Worm (Caenorhabditis elegans) whole organism, young adult: ENCODE results near the gene pqn-2.
A peak's percentile ranks its signal among the peaks of the same experiment; 100 is the strongest.

ENCODE experiments used
- B0019.2 ChIP-seq: fragments of 200-800 bp; sonication (Bioruptor generic); conservative IDR thresholded peaks from 2 replicates; pipeline ENCODE4 v1.3.6; 2022; ENCODE audit warnings: missing genetic modification reagents, missing genetic modification characterization, missing compliant biosample characterization
- C06A6.2 ChIP-seq: fragments of 200-800 bp; sonication (Bioruptor generic); conservative IDR thresholded peaks from 2 replicates; pipeline ENCODE4 v1.3.6; 2022; ENCODE audit warnings: missing genetic modification characterization, missing compliant biosample characterization
- C17E4.6 ChIP-seq: fragments of 200-800 bp; sonication (Bioruptor generic); IDR thresholded peaks from 2 replicates; pipeline ENCODE4 v1.3.6; 2022; ENCODE audit warnings: missing genetic modification reagents, missing genetic modification characterization, missing compliant biosample characterization
- F23B12.7 ChIP-seq: sonication (generic microtip); optimal IDR thresholded peaks from 2 replicates; lab custom pipeline; 2017; ENCODE audit warnings: missing genetic modification characterization, mild to moderate bottlenecking, missing compliant biosample characterization, antibody characterized with exemption, moderate library complexity; ENCODE audit not compliant: insufficient read depth
- F37B4.10 ChIP-seq: fragments of 200-800 bp; sonication (Bioruptor generic); IDR thresholded peaks from 2 replicates; pipeline ENCODE4 v1.3.6; 2022; ENCODE audit warnings: missing genetic modification characterization, missing compliant biosample characterization
- F57A8.1 ChIP-seq: fragments of 200-800 bp; sonication (Bioruptor generic); optimal IDR thresholded peaks from 2 replicates; lab custom pipeline; 2018; ENCODE audit warnings: mild to moderate bottlenecking, missing genetic modification characterization, moderate library complexity, missing compliant biosample characterization
- T26A5.8 ChIP-seq: sonication (generic microtip); optimal IDR thresholded peaks from 2 replicates; lab custom pipeline; 2016; ENCODE audit warnings: missing genetic modification characterization, missing compliant biosample characterization
- Y67H2A.10 ChIP-seq: fragments of 200-800 bp; sonication (Bioruptor generic); conservative IDR thresholded peaks from 2 replicates; pipeline ENCODE4 v1.3.6; 2022; ENCODE audit warnings: missing genetic modification reagents, missing genetic modification characterization, missing compliant biosample characterization
- atf-7 ChIP-seq: sonication (generic microtip); optimal IDR thresholded peaks from 2 replicates; lab custom pipeline; 2017; ENCODE audit warnings: mild to moderate bottlenecking, missing genetic modification characterization, missing compliant biosample characterization
- athp-1 ChIP-seq: sonication (generic microtip); optimal IDR thresholded peaks from 2 replicates; lab custom pipeline; 2017; ENCODE audit warnings: mild to moderate bottlenecking, missing genetic modification characterization, missing compliant biosample characterization
- attf-5 ChIP-seq: fragments of 200-800 bp; sonication (Bioruptor generic); optimal IDR thresholded peaks from 2 replicates; lab custom pipeline; 2018; ENCODE audit warnings: mild to moderate bottlenecking, missing genetic modification characterization, missing compliant biosample characterization
- bed-1 ChIP-seq: fragments of 200-800 bp; sonication (Bioruptor generic); IDR thresholded peaks from 2 replicates; pipeline ENCODE4 v1.3.6; 2022; ENCODE audit warnings: missing genetic modification reagents, missing genetic modification characterization, missing compliant biosample characterization
- ccch-3 ChIP-seq: fragments of 200-800 bp; sonication (Bioruptor generic); optimal IDR thresholded peaks from 2 replicates; lab custom pipeline; 2018; ENCODE audit warnings: mild to moderate bottlenecking, missing genetic modification characterization, missing compliant biosample characterization
- cebp-2 ChIP-seq: fragments of 200-800 bp; sonication (Bioruptor generic); IDR thresholded peaks from 2 replicates; pipeline ENCODE4 v1.3.6; 2022; ENCODE audit warnings: missing genetic modification characterization, missing compliant biosample characterization
- ceh-100 ChIP-seq: fragments of 200-800 bp; sonication (Bioruptor generic); IDR thresholded peaks from 2 replicates; pipeline ENCODE4 v1.3.6; 2022; ENCODE audit warnings: missing genetic modification reagents, missing genetic modification characterization, missing compliant biosample characterization
- die-1 ChIP-seq: sonication (generic microtip); optimal IDR thresholded peaks from 2 replicates; lab custom pipeline; 2016; ENCODE audit warnings: missing genotype, mild to moderate bottlenecking, missing genetic modification characterization, missing compliant biosample characterization
- dpff-1 ChIP-seq: sonication (generic microtip); optimal IDR thresholded peaks from 2 replicates; lab custom pipeline; 2017; ENCODE audit warnings: mild to moderate bottlenecking, missing genetic modification characterization, missing compliant biosample characterization
- dpl-1 ChIP-seq: fragments of 150-350 bp; optimal IDR thresholded peaks from 2 replicates; lab custom pipeline; 2014; ENCODE audit warnings: missing biosample characterization, missing genetic modification reagents, missing genetic modification characterization
- efl-1 ChIP-seq: fragments of 150-350 bp; optimal IDR thresholded peaks from 2 replicates; lab custom pipeline; 2014; ENCODE audit warnings: missing biosample characterization, missing genetic modification reagents, missing genetic modification characterization
- egl-44 ChIP-seq: fragments of 200-800 bp; sonication (Bioruptor generic); IDR thresholded peaks from 2 replicates; pipeline ENCODE4 v1.3.6; 2022; ENCODE audit warnings: missing genetic modification reagents, missing genetic modification characterization, missing compliant biosample characterization
- fkh-3 ChIP-seq: sonication (generic microtip); optimal IDR thresholded peaks from 2 replicates; lab custom pipeline; 2016; ENCODE audit warnings: mild to moderate bottlenecking, missing genetic modification characterization, missing compliant biosample characterization
- hmg-1.2 ChIP-seq: fragments of 200-800 bp; sonication (Bioruptor generic); IDR thresholded peaks from 2 replicates; pipeline ENCODE4 v1.3.6; 2022; ENCODE audit warnings: missing genetic modification reagents, missing genetic modification characterization, missing compliant biosample characterization
- hmg-20 ChIP-seq: fragments of 200-800 bp; sonication (Bioruptor generic); IDR thresholded peaks from 2 replicates; pipeline ENCODE4 v1.3.6; 2022; ENCODE audit warnings: missing genetic modification reagents, missing genetic modification characterization, missing compliant biosample characterization
- hrde-1 ChIP-seq: sonication (generic microtip); optimal IDR thresholded peaks from 2 replicates; lab custom pipeline; 2016; ENCODE audit warnings: missing genetic modification characterization, mild to moderate bottlenecking, missing compliant biosample characterization, moderate library complexity, missing genotype, missing genetic modification reagents, borderline replicate concordance
- lag-1 ChIP-seq: fragments of 200-800 bp; sonication (Bioruptor generic); IDR thresholded peaks from 2 replicates; pipeline ENCODE4 v1.3.6; 2022; ENCODE audit warnings: missing genetic modification reagents, missing genetic modification characterization, missing compliant biosample characterization
- let-607 ChIP-seq, 2 experiments: fragments of 200-800 bp in 1 of 2; sonication (Bioruptor generic) in 1 of 2; sonication (generic microtip) in 1 of 2; optimal IDR thresholded peaks; 2 replicates each; lab custom pipeline; 2016 to 2018; ENCODE audit warnings: mild to moderate bottlenecking in 2 of 2, missing compliant biosample characterization in 2 of 2, missing genetic modification characterization in 2 of 2, moderate library complexity in 2 of 2, missing genotype in 1 of 2
- lin-40 ChIP-seq: sonication (generic microtip); optimal IDR thresholded peaks from 2 replicates; lab custom pipeline; 2016; ENCODE audit warnings: missing genetic modification characterization, mild to moderate bottlenecking, missing compliant biosample characterization, missing genotype, missing genetic modification reagents
- lin-54 ChIP-seq: fragments of 200-800 bp; sonication (Bioruptor generic); optimal IDR thresholded peaks from 2 replicates; lab custom pipeline; 2018; ENCODE audit warnings: mild to moderate bottlenecking, missing genetic modification characterization, missing compliant biosample characterization
- lsl-1 ChIP-seq: fragments of 200-800 bp; sonication (Bioruptor generic); optimal IDR thresholded peaks from 2 replicates; lab custom pipeline; 2018; ENCODE audit warnings: mild to moderate bottlenecking, missing genetic modification characterization, moderate library complexity, missing compliant biosample characterization
- mcd-1 ChIP-seq: fragments of 200-800 bp; sonication (Bioruptor generic); IDR thresholded peaks from 2 replicates; pipeline ENCODE4 v1.3.6; 2022; ENCODE audit warnings: missing genetic modification reagents, missing genetic modification characterization, missing compliant biosample characterization
- mxl-1 ChIP-seq: sonication (generic microtip); optimal IDR thresholded peaks from 2 replicates; lab custom pipeline; 2016; ENCODE audit warnings: missing genetic modification characterization, missing compliant biosample characterization
- nfya-1 ChIP-seq: sonication (generic microtip); optimal IDR thresholded peaks from 2 replicates; lab custom pipeline; 2017; ENCODE audit warnings: antibody characterized with exemption, missing compliant biosample characterization, missing genetic modification characterization, borderline replicate concordance; ENCODE audit not compliant: insufficient read depth
- nfyb-1 ChIP-seq: fragments of 200-800 bp; sonication (Bioruptor generic); IDR thresholded peaks from 2 replicates; pipeline ENCODE4 v1.3.6; 2022; ENCODE audit warnings: missing genetic modification reagents, missing genetic modification characterization, missing compliant biosample characterization
- nhr-120 ChIP-seq: fragments of 200-800 bp; sonication (Bioruptor generic); IDR thresholded peaks from 2 replicates; pipeline ENCODE4 v1.3.6; 2022; ENCODE audit warnings: missing genetic modification characterization, missing compliant biosample characterization
- nhr-80 ChIP-seq: sonication (generic microtip); optimal IDR thresholded peaks from 2 replicates; lab custom pipeline; 2016; ENCODE audit warnings: missing genetic modification characterization, missing compliant biosample characterization
- nhr-90 ChIP-seq: sonication (generic microtip); optimal IDR thresholded peaks from 2 replicates; lab custom pipeline; 2016; ENCODE audit warnings: missing genotype, mild to moderate bottlenecking, missing genetic modification characterization, missing compliant biosample characterization
- rcor-1 ChIP-seq: fragments of 200-800 bp; sonication (Bioruptor generic); IDR thresholded peaks from 2 replicates; pipeline ENCODE4 v1.3.6; 2022; ENCODE audit warnings: missing genetic modification reagents, missing genetic modification characterization, missing compliant biosample characterization
- sdz-38 ChIP-seq: sonication (generic microtip); optimal IDR thresholded peaks from 2 replicates; lab custom pipeline; 2016; ENCODE audit warnings: missing genotype, missing genetic modification characterization, missing compliant biosample characterization
- snpc-1.1 ChIP-seq: sonication (generic microtip); optimal IDR thresholded peaks from 2 replicates; lab custom pipeline; 2017; ENCODE audit warnings: missing genetic modification characterization, mild to moderate bottlenecking, missing compliant biosample characterization, antibody characterized with exemption, moderate library complexity, missing genotype, missing genetic modification reagents; ENCODE audit not compliant: insufficient read depth
- snpc-1.3 ChIP-seq: sonication (generic microtip); optimal IDR thresholded peaks from 2 replicates; lab custom pipeline; 2017; ENCODE audit warnings: missing genetic modification characterization, mild to moderate bottlenecking, missing compliant biosample characterization, antibody characterized with exemption, moderate library complexity, missing genotype, missing genetic modification reagents; ENCODE audit not compliant: insufficient read depth
- snpc-4 ChIP-seq, 5 experiments: fragments of 150-350 bp in 1 of 5; sonication (generic microtip) in 4 of 5; optimal IDR thresholded peaks; 2 replicates each; lab custom pipeline; 2014 to 2018; ENCODE audit warnings: missing genetic modification characterization in 5 of 5, missing biosample characterization in 3 of 5, antibody characterized with exemption in 2 of 5, mild to moderate bottlenecking in 2 of 5, missing compliant biosample characterization in 2 of 5, missing genotype in 2 of 5, moderate library complexity in 2 of 5, missing genetic modification reagents in 1 of 5
- unc-130 ChIP-seq: sonication (generic microtip); optimal IDR thresholded peaks from 2 replicates; lab custom pipeline; 2016; ENCODE audit warnings: missing genetic modification reagents, missing genetic modification characterization, missing compliant biosample characterization
- unc-62 ChIP-seq: fragments of 150-350 bp; optimal IDR thresholded peaks from 2 replicates; lab custom pipeline; 2014; ENCODE audit warnings: missing biosample characterization, missing genetic modification reagents, missing genetic modification characterization
- ztf-18 ChIP-seq: sonication (generic microtip); optimal IDR thresholded peaks from 2 replicates; lab custom pipeline; 2016; ENCODE audit warnings: missing genotype, mild to moderate bottlenecking, missing genetic modification characterization, missing compliant biosample characterization
- ztf-25 ChIP-seq: fragments of 200-800 bp; sonication (Bioruptor generic); IDR thresholded peaks from 2 replicates; pipeline ENCODE4 v1.3.6; 2022; ENCODE audit warnings: missing genetic modification reagents, missing genetic modification characterization, missing compliant biosample characterization
- ztf-3 ChIP-seq: fragments of 200-800 bp; sonication (Bioruptor generic); optimal IDR thresholded peaks from 2 replicates; lab custom pipeline; 2018; ENCODE audit warnings: mild to moderate bottlenecking, missing genetic modification characterization, missing compliant biosample characterization
- ztf-6 ChIP-seq: fragments of 200-800 bp; sonication (Bioruptor generic); IDR thresholded peaks from 2 replicates; pipeline ENCODE4 v1.3.6; 2022; ENCODE audit warnings: missing genetic modification reagents, missing genetic modification characterization, missing compliant biosample characterization

Gene pqn-2

ce11 chrV:10338305-10338992 lies 43.8 kb upstream of the pqn-2 start, which contains the start of gene arx-2:
Gene arx-2, minus strand, starts transcription at chrV:10338355.
- TF ChIP-seq lsl-1 (GFP tag; lab: Kevin White, UChicago) (peak; percentile 5), ztf-18 (tag; lab: Kevin White, UChicago) (peak; percentile 43), unc-62 (no peak), hmg-20 (GFP tag; lab: Robert Waterston, UW) (no peak), lin-54 (GFP tag; lab: Kevin White, UChicago) (peak; percentile 32), rcor-1 (GFP tag; lab: Robert Waterston, UW) (no peak), F57A8.1 (no peak), sdz-38 (tag; lab: Kevin White, UChicago) (no peak), nhr-90 (tag; lab: Kevin White, UChicago) (no peak), B0019.2 (no peak), attf-5 (GFP tag; lab: Kevin White, UChicago) (no peak), lin-40 (tag; lab: Kevin White, UChicago) (no peak), ztf-6 (GFP tag; lab: Robert Waterston, UW) (no peak), C06A6.2 (no peak), ceh-100 (GFP tag; lab: Robert Waterston, UW) (no peak), lag-1 (GFP tag; lab: Robert Waterston, UW) (no peak), T26A5.8 (tag; lab: Kevin White, UChicago) (no peak), cebp-2 (GFP tag; lab: Robert Waterston, UW) (no peak), dpl-1 (GFP tag; lab: Kevin White, UChicago) (no peak), snpc-1.3 (no peak), C17E4.6 (GFP tag; lab: Robert Waterston, UW) (no peak), egl-44 (GFP tag; lab: Robert Waterston, UW) (no peak), unc-130 (GFP tag; lab: Kevin White, UChicago) (no peak), die-1 (no peak), ccch-3 (GFP tag; lab: Kevin White, UChicago) (no peak), fkh-3 (tag; lab: Kevin White, UChicago) (no peak), atf-7 (tag; lab: Kevin White, UChicago) (no peak), bed-1 (GFP tag; lab: Robert Waterston, UW) (no peak), nfyb-1 (GFP tag; lab: Robert Waterston, UW) (no peak), nfya-1 (no peak), dpff-1 (tag; lab: Kevin White, UChicago) (no peak), nhr-80 (peak; percentile 7), ztf-25 (GFP tag; lab: Robert Waterston, UW) (no peak), F23B12.7 (tag; lab: Kevin White, UChicago) (peak; percentile 38), let-607 (tag; optimal IDR thresholded peaks at IDR 0.05; lab: Kevin White, UChicago) (no peak), hmg-1.2 (GFP tag; lab: Robert Waterston, UW) (peak; percentile 43; the same call in 1 of the 2 replicates), Y67H2A.10 (GFP tag; lab: Robert Waterston, UW) (no peak), F37B4.10 (GFP tag; lab: Robert Waterston, UW) (no peak), snpc-4 (GFP tag; optimal IDR thresholded peaks at IDR 0.05; lab: Kevin White, UChicago) (no peak), snpc-4 (tag; optimal IDR thresholded peaks at IDR 0.05; lab: Kevin White, UChicago) (peak in 1 of 4 experiments; percentile 15), nhr-120 (GFP tag; lab: Robert Waterston, UW) (no peak), snpc-1.1 (peak; percentile 17), efl-1 (GFP tag; lab: Kevin White, UChicago) (no peak), hrde-1 (tag; lab: Kevin White, UChicago) (no peak), ztf-3 (GFP tag; lab: Kevin White, UChicago) (no peak), mxl-1 (tag; lab: Kevin White, UChicago) (no peak), athp-1 (tag; lab: Kevin White, UChicago) (no peak), mcd-1 (GFP tag; lab: Robert Waterston, UW) (peak; percentile 61)
